Worm (Caenorhabditis elegans) whole organism, L1 larva: ENCODE measurements around the gene Y45F10C.4.
"Not testable (repeated sequence)": the region's sequence is repeated elsewhere in the genome, so short reads cannot be mapped to it uniquely, and the experiment has no call there.

ENCODE experiments used
- C16A3.4 ChIP-seq: fragments of 150-350 bp; optimal IDR thresholded peaks from 2 replicates; lab custom pipeline; 2014; ENCODE audit warnings: missing biosample characterization, missing genetic modification characterization
- aly-2 ChIP-seq: fragments of 150-350 bp; optimal IDR thresholded peaks from 2 replicates; lab custom pipeline; 2014; ENCODE audit warnings: missing biosample characterization, missing genetic modification characterization
- ama-1 ChIP-seq: fragments of 150-350 bp; optimal IDR thresholded peaks from 2 replicates; lab custom pipeline; 2014
- ceh-82 ChIP-seq, 3 experiments: fragments of 150-350 bp in 1 of 3; sonication (generic microtip) in 2 of 3; optimal IDR thresholded peaks; 2 replicates each; lab custom pipeline; 2014 to 2017; ENCODE audit warnings: missing biosample characterization in 3 of 3, missing genetic modification characterization in 3 of 3
- ceh-88 ChIP-seq: fragments of 200-800 bp; sonication (Bioruptor generic); IDR thresholded peaks from 2 replicates; pipeline ENCODE4 v1.3.6; 2022; ENCODE audit warnings: missing genetic modification characterization, missing compliant biosample characterization
- dpl-1 ChIP-seq, 3 experiments: fragments of 150-350 bp in 2 of 3; sonication (generic microtip) in 1 of 3; optimal IDR thresholded peaks; 2 replicates each; lab custom pipeline; 2014 to 2017; ENCODE audit warnings: missing biosample characterization in 3 of 3, missing genetic modification characterization in 3 of 3, missing genetic modification reagents in 3 of 3
- efl-1 ChIP-seq, 4 experiments: fragments of 150-350 bp; optimal IDR thresholded peaks in 3 of 4; peaks in 1 of 4; 1 replicate in 1 of 4; 2 replicates in 3 of 4; lab custom pipeline; 2014; ENCODE audit warnings: missing biosample characterization in 2 of 4, missing genetic modification characterization in 2 of 4, missing genetic modification reagents in 2 of 4
- efl-3 ChIP-seq: fragments of 200-800 bp; sonication (Bioruptor generic); optimal IDR thresholded peaks from 2 replicates; lab custom pipeline; 2018; ENCODE audit warnings: mild to moderate bottlenecking, missing genetic modification characterization, missing compliant biosample characterization
- elt-2 ChIP-seq: sonication (generic microtip); optimal IDR thresholded peaks from 2 replicates; lab custom pipeline; 2016; ENCODE audit warnings: missing genetic modification characterization, mild to moderate bottlenecking, inconsistent platforms, missing compliant biosample characterization, missing genetic modification reagents
- fkh-10 ChIP-seq: sonication (generic microtip); optimal IDR thresholded peaks from 2 replicates; lab custom pipeline; 2017; ENCODE audit warnings: missing biosample characterization, missing genetic modification reagents, missing genetic modification characterization
- fkh-4 ChIP-seq: sonication (generic microtip); optimal IDR thresholded peaks from 2 replicates; lab custom pipeline; 2016; ENCODE audit warnings: missing compliant biosample characterization, missing genetic modification characterization, borderline replicate concordance
- fkh-8 ChIP-seq: sonication (generic microtip); optimal IDR thresholded peaks from 2 replicates; lab custom pipeline; 2016; ENCODE audit warnings: mild to moderate bottlenecking, missing genetic modification characterization, missing compliant biosample characterization
- hpl-2 ChIP-seq: fragments of 150-350 bp; optimal IDR thresholded peaks from 2 replicates; lab custom pipeline; 2014; ENCODE audit warnings: missing biosample characterization, missing genetic modification reagents, missing genetic modification characterization
- irx-1 ChIP-seq: sonication (generic microtip); optimal IDR thresholded peaks from 2 replicates; lab custom pipeline; 2016; ENCODE audit warnings: missing genetic modification characterization, missing compliant biosample characterization
- jun-1 ChIP-seq: fragments of 150-350 bp; optimal IDR thresholded peaks from 2 replicates; lab custom pipeline; 2014; ENCODE audit warnings: missing biosample characterization, missing genetic modification reagents, missing genetic modification characterization
- lin-13 ChIP-seq: fragments of 150-350 bp; optimal IDR thresholded peaks from 2 replicates; lab custom pipeline; 2014; ENCODE audit warnings: missing biosample characterization, missing genetic modification reagents, missing genetic modification characterization
- lin-14 ChIP-seq: fragments of 200-800 bp; sonication (Bioruptor generic); optimal IDR thresholded peaks from 2 replicates; lab custom pipeline; 2018; ENCODE audit warnings: mild to moderate bottlenecking, missing genetic modification characterization, moderate library complexity, missing compliant biosample characterization
- lin-15B ChIP-seq: fragments of 150-350 bp; sonication (generic microtip); optimal IDR thresholded peaks from 3 replicates; lab custom pipeline; 2014; ENCODE audit warnings: missing biosample characterization, missing genetic modification characterization
- lin-35 ChIP-seq, 2 experiments: fragments of 150-350 bp; optimal IDR thresholded peaks; 2 replicates each; lab custom pipeline; 2014; ENCODE audit warnings: missing biosample characterization in 2 of 2, missing genetic modification characterization in 2 of 2, missing genetic modification reagents in 2 of 2
- lir-3 ChIP-seq: sonication (generic microtip); optimal IDR thresholded peaks from 2 replicates; lab custom pipeline; 2016; ENCODE audit warnings: mild to moderate bottlenecking, missing genetic modification characterization, moderate library complexity, missing compliant biosample characterization; ENCODE audit not compliant: poor library complexity
- mab-9 ChIP-seq: fragments of 200-800 bp; sonication (Bioruptor generic); IDR thresholded peaks from 2 replicates; pipeline ENCODE4 v1.3.6; 2022; ENCODE audit warnings: missing genetic modification reagents, missing genetic modification characterization, missing compliant biosample characterization
- nhr-28 ChIP-seq: fragments of 150-350 bp; optimal IDR thresholded peaks from 2 replicates; lab custom pipeline; 2014; ENCODE audit warnings: missing biosample characterization, missing genetic modification characterization
- nhr-47 ChIP-seq: sonication (generic microtip); optimal IDR thresholded peaks from 2 replicates; lab custom pipeline; 2016; ENCODE audit warnings: mild to moderate bottlenecking, missing genetic modification characterization, moderate library complexity, missing compliant biosample characterization
- nhr-77 ChIP-seq: fragments of 150-350 bp; optimal IDR thresholded peaks from 2 replicates; lab custom pipeline; 2014; ENCODE audit warnings: missing biosample characterization, missing genetic modification characterization
- nhr-84 ChIP-seq: sonication (generic microtip); optimal IDR thresholded peaks from 2 replicates; lab custom pipeline; 2017; ENCODE audit warnings: missing biosample characterization, missing genetic modification characterization
- skn-1 ChIP-seq: fragments of 150-350 bp; optimal IDR thresholded peaks from 2 replicates; lab custom pipeline; 2014; ENCODE audit warnings: missing biosample characterization, missing genetic modification characterization
- snu-23 ChIP-seq: sonication (generic microtip); optimal IDR thresholded peaks from 2 replicates; lab custom pipeline; 2016; ENCODE audit warnings: missing genetic modification characterization, missing compliant biosample characterization
- sox-4 ChIP-seq: sonication (generic microtip); optimal IDR thresholded peaks from 2 replicates; lab custom pipeline; 2016; ENCODE audit warnings: missing genetic modification characterization, missing compliant biosample characterization
- tlp-1 ChIP-seq: fragments of 150-350 bp; optimal IDR thresholded peaks from 2 replicates; lab custom pipeline; 2014; ENCODE audit warnings: missing biosample characterization, missing genetic modification characterization
- unc-130 ChIP-seq: fragments of 150-350 bp; optimal IDR thresholded peaks from 2 replicates; lab custom pipeline; 2017; ENCODE audit warnings: missing biosample characterization, missing genetic modification characterization, inconsistent platforms
- unc-30 ChIP-seq: sonication (generic microtip); optimal IDR thresholded peaks from 2 replicates; lab custom pipeline; 2017; ENCODE audit warnings: missing biosample characterization, missing genetic modification characterization
- unc-86 ChIP-seq: sonication (generic microtip); optimal IDR thresholded peaks from 2 replicates; lab custom pipeline; 2016; ENCODE audit warnings: missing genetic modification characterization, missing compliant biosample characterization
- vab-15 ChIP-seq: sonication (generic microtip); optimal IDR thresholded peaks from 2 replicates; lab custom pipeline; 2017; ENCODE audit warnings: missing genotype, mild to moderate bottlenecking, missing genetic modification characterization, missing compliant biosample characterization
- xbp-1 ChIP-seq: sonication (generic microtip); optimal IDR thresholded peaks from 2 replicates; lab custom pipeline; 2016; ENCODE audit warnings: missing genetic modification characterization, missing compliant biosample characterization
- ztf-11 ChIP-seq, 2 experiments: sonication (generic microtip); optimal IDR thresholded peaks; 2 replicates each; lab custom pipeline; 2016 to 2017; ENCODE audit warnings: missing genetic modification characterization in 2 of 2, missing biosample characterization in 1 of 2, missing compliant biosample characterization in 1 of 2

The Y45F10C.4 gene

ce11 chrIV:13659449-13659848 is 4.5 kb downstream of the Y45F10C.4 start, which contains the start of gene Y45F10C.1:
Gene Y45F10C.1 (minus strand): TSS chrIV:13659549.
- not testable (repeated sequence) for TF ChIP-seq sox-4, elt-2, lin-15B (tag; lab: Kevin White, UChicago)
- TF ChIP-seq, all 84 proteins: peak for 0; not testable (repeated sequence) for 84

- TF ChIP-seq nhr-77; unc-30 (tag; lab: Kevin White, UChicago); nhr-47: not testable (repeated sequence)
These were observed 12.0 kb downstream of the Y45F10C.4 start, which contains the start of gene Y45F10C.6 for ce11 chrIV:13652023-13652422. Gene Y45F10C.6 (plus strand): TSS chrIV:13652323.

ce11 chrIV:13651411-13651810 is 12.6 kb downstream of the Y45F10C.4 start, which contains the start of gene C08F11.12:
Gene C08F11.12 (minus strand): TSS chrIV:13651511.
- TF ChIP-seq lin-13 (GFP tag; lab: Kevin White, UChicago); fkh-10 (GFP tag; lab: Kevin White, UChicago); ceh-82 (tag; optimal IDR thresholded peaks at IDR 0.05; lab: Kevin White, UChicago): not testable (repeated sequence)

- TF ChIP-seq lin-35 (GFP tag; optimal IDR thresholded peaks at IDR 0.05; lab: Kevin White, UChicago) (no peak), ama-1 (lab: Kevin White, UChicago) (no peak), elt-2 (tag; lab: Kevin White, UChicago) (no peak), ztf-11 (tag; optimal IDR thresholded peaks at IDR 0.05; lab: Kevin White, UChicago) (no peak), unc-130 (no peak), jun-1 (no peak), unc-30 (tag; lab: Kevin White, UChicago) (no peak), sox-4 (tag; lab: Kevin White, UChicago) (no peak), ceh-88 (no peak)
These were observed 13.8 kb downstream of the Y45F10C.4 start, which contains the start of gene C08F11.17 for ce11 chrIV:13650238-13650637. Gene C08F11.17 (minus strand): TSS chrIV:13650338.

- TF ChIP-seq efl-3 (GFP tag; lab: Kevin White, UChicago), result no peak
- TF ChIP-seq ztf-11 (tag; optimal IDR thresholded peaks at IDR 0.05; lab: Kevin White, UChicago), result no peak
- TF ChIP-seq unc-86 (tag; lab: Kevin White, UChicago), result no peak
- TF ChIP-seq lin-13 (GFP tag; lab: Kevin White, UChicago), result no peak
- TF ChIP-seq, all 84 proteins: peak for 0
These were observed 14.9 kb downstream of the Y45F10C.4 start, which contains the start of gene C08F11.10 for ce11 chrIV:13649126-13649525. Gene C08F11.10 (minus strand): TSS chrIV:13649226.

ce11 chrIV:13647558-13647957 is 16.4 kb downstream of the Y45F10C.4 start, which contains the start of gene ule-4:
Gene ule-4 (minus strand): TSS chrIV:13647658.
- TF ChIP-seq lin-15B (tag; lab: Kevin White, UChicago), result no peak
- TF ChIP-seq lin-13 (GFP tag; lab: Kevin White, UChicago), result no peak
- TF ChIP-seq lir-3, result no peak
- TF ChIP-seq, all 84 proteins: peak for 0

- TF ChIP-seq vab-15 (tag; lab: Kevin White, UChicago) (no peak), nhr-84 (no peak), lin-14 (GFP tag; lab: Kevin White, UChicago) (no peak), nhr-28 (no peak)
- TF ChIP-seq, all 84 proteins: peak for 0
These were observed 18.2 kb downstream of the Y45F10C.4 start, which contains the start of gene srz-29 for ce11 chrIV:13645823-13646222. Gene srz-29 (minus strand): TSS chrIV:13645923.

- TF ChIP-seq C16A3.4 (no peak), aly-2 (tag; lab: Kevin White, UChicago) (no peak), irx-1 (no peak), jun-1 (no peak), lin-15B (tag; lab: Kevin White, UChicago) (no peak), snu-23 (GFP tag; lab: Kevin White, UChicago) (no peak), mab-9 (no peak), fkh-8 (tag; lab: Kevin White, UChicago) (no peak), elt-2 (tag; lab: Kevin White, UChicago) (peak; percentile 80), tlp-1 (peak; percentile 1), xbp-1 (tag; lab: Kevin White, UChicago) (no peak), fkh-4 (no peak), dpl-1 (GFP tag; optimal IDR thresholded peaks at IDR 0.05; lab: Kevin White, UChicago) (no peak), ama-1 (lab: Kevin White, UChicago) (no peak), nhr-47 (no peak), hpl-2 (no peak), lin-35 (GFP tag; optimal IDR thresholded peaks at IDR 0.05; lab: Kevin White, UChicago) (peak in 1 of 2 experiments; percentile 8), efl-1 (optimal IDR thresholded peaks at IDR 0.05; lab: Kevin White, UChicago) (no peak), efl-1 (GFP tag; optimal IDR thresholded peaks at IDR 0.05 in 1 of 2; lab: Kevin White, UChicago) (peak in 1 of 2 experiments; percentile 66), skn-1 (no peak)
These were observed 25.0 kb downstream of the Y45F10C.4 start, which contains the start of gene ugt-22 for ce11 chrIV:13639027-13639426. Gene ugt-22 (plus strand): TSS chrIV:13639260.
